Worm (Caenorhabditis elegans) whole organism, L2 larva: Measurements from ENCODE around the gene tap-1.

ENCODE experiments used
- C34F6.9 ChIP-seq: fragments of 150-350 bp; optimal IDR thresholded peaks from 2 replicates; lab custom pipeline; 2014; ENCODE audit warnings: missing biosample characterization, missing genetic modification characterization
- F13H6.1 ChIP-seq: sonication (generic microtip); optimal IDR thresholded peaks from 2 replicates; lab custom pipeline; 2016; ENCODE audit warnings: missing genetic modification characterization, missing compliant biosample characterization
- Y55F3AM.14 ChIP-seq: fragments of 200-800 bp; sonication (Bioruptor generic); optimal IDR thresholded peaks from 2 replicates; lab custom pipeline; 2018; ENCODE audit warnings: mild to moderate bottlenecking, missing genetic modification characterization, missing compliant biosample characterization
- ZK546.5 ChIP-seq: sonication (generic microtip); optimal IDR thresholded peaks from 2 replicates; lab custom pipeline; 2017; ENCODE audit warnings: missing biosample characterization, missing genetic modification characterization
- ama-1 ChIP-seq: fragments of 150-350 bp; optimal IDR thresholded peaks from 2 replicates; lab custom pipeline; 2018; ENCODE audit warnings: inconsistent platforms
- blmp-1 ChIP-seq: sonication (generic microtip); optimal IDR thresholded peaks from 2 replicates; lab custom pipeline; 2017; ENCODE audit warnings: missing genetic modification characterization, mild to moderate bottlenecking, missing compliant biosample characterization, antibody characterized with exemption, moderate library complexity; ENCODE audit not compliant: insufficient read depth
- ceh-16 ChIP-seq: fragments of 150-350 bp; optimal IDR thresholded peaks from 2 replicates; lab custom pipeline; 2014; ENCODE audit warnings: missing biosample characterization, missing genetic modification characterization
- crh-2 ChIP-seq: sonication (generic microtip); optimal IDR thresholded peaks from 2 replicates; lab custom pipeline; 2017; ENCODE audit warnings: missing biosample characterization, missing genetic modification characterization
- dmd-4 ChIP-seq: sonication (generic microtip); optimal IDR thresholded peaks from 2 replicates; lab custom pipeline; 2017; ENCODE audit warnings: missing biosample characterization, missing genetic modification characterization
- egl-27 ChIP-seq: sonication (generic microtip); optimal IDR thresholded peaks from 3 replicates; lab custom pipeline; 2017; ENCODE audit warnings: missing biosample characterization, missing genetic modification reagents, missing genetic modification characterization
- elt-1 ChIP-seq: fragments of 150-350 bp; optimal IDR thresholded peaks from 2 replicates; lab custom pipeline; 2014; ENCODE audit warnings: missing biosample characterization, missing genetic modification characterization
- elt-3 ChIP-seq: sonication (generic microtip); optimal IDR thresholded peaks from 2 replicates; lab custom pipeline; 2017; ENCODE audit warnings: missing biosample characterization, missing genetic modification characterization
- fos-1 ChIP-seq: fragments of 150-350 bp; optimal IDR thresholded peaks from 2 replicates; lab custom pipeline; 2014; ENCODE audit warnings: missing biosample characterization, missing genetic modification characterization
- gmeb-1 ChIP-seq: fragments of 150-350 bp; optimal IDR thresholded peaks from 2 replicates; lab custom pipeline; 2014; ENCODE audit warnings: missing biosample characterization, missing genetic modification characterization
- lin-11 ChIP-seq: fragments of 150-350 bp; sonication (generic microtip); optimal IDR thresholded peaks from 2 replicates; lab custom pipeline; 2014; ENCODE audit warnings: missing biosample characterization, missing genetic modification characterization, inconsistent platforms, mixed read lengths
- lin-13 ChIP-seq: fragments of 150-350 bp; optimal IDR thresholded peaks from 2 replicates; lab custom pipeline; 2014; ENCODE audit warnings: missing biosample characterization, missing genetic modification reagents, missing genetic modification characterization
- lin-39 ChIP-seq: fragments of 150-350 bp; optimal IDR thresholded peaks from 2 replicates; lab custom pipeline; 2014; ENCODE audit warnings: missing biosample characterization, missing genetic modification reagents, missing genetic modification characterization
- lsy-2 ChIP-seq, 2 experiments: fragments of 150-350 bp in 1 of 2; sonication (generic microtip) in 1 of 2; optimal IDR thresholded peaks; 2 replicates each; lab custom pipeline; 2014 to 2017; ENCODE audit warnings: missing biosample characterization in 2 of 2, missing genetic modification characterization in 2 of 2
- mdl-1 ChIP-seq, 2 experiments: fragments of 150-350 bp in 1 of 2; sonication (generic microtip) in 1 of 2; optimal IDR thresholded peaks; 2 replicates each; lab custom pipeline; 2017; ENCODE audit warnings: missing biosample characterization in 2 of 2, missing genetic modification characterization in 2 of 2
- nhr-10 ChIP-seq: sonication (generic microtip); optimal IDR thresholded peaks from 2 replicates; lab custom pipeline; 2017; ENCODE audit warnings: missing biosample characterization, missing genetic modification characterization
- nhr-11 ChIP-seq: fragments of 150-350 bp; optimal IDR thresholded peaks from 2 replicates; lab custom pipeline; 2014; ENCODE audit warnings: missing biosample characterization, missing genetic modification characterization
- nhr-12 ChIP-seq: fragments of 150-350 bp; optimal IDR thresholded peaks from 2 replicates; lab custom pipeline; 2014; ENCODE audit warnings: missing biosample characterization, missing genetic modification characterization
- nhr-129 ChIP-seq: fragments of 150-350 bp; optimal IDR thresholded peaks from 2 replicates; lab custom pipeline; 2014; ENCODE audit warnings: missing biosample characterization, missing genetic modification characterization
- nhr-21 ChIP-seq: fragments of 150-350 bp; optimal IDR thresholded peaks from 2 replicates; lab custom pipeline; 2014; ENCODE audit warnings: missing biosample characterization, missing genetic modification characterization
- nhr-23 ChIP-seq: fragments of 150-350 bp; optimal IDR thresholded peaks from 2 replicates; lab custom pipeline; 2014; ENCODE audit warnings: missing biosample characterization, missing genetic modification reagents, missing genetic modification characterization
- nhr-237 ChIP-seq: fragments of 150-350 bp; optimal IDR thresholded peaks from 2 replicates; lab custom pipeline; 2014; ENCODE audit warnings: missing biosample characterization, missing genetic modification characterization
- nhr-25 ChIP-seq: fragments of 150-350 bp; sonication (generic microtip); optimal IDR thresholded peaks from 3 replicates; lab custom pipeline; 2014; ENCODE audit warnings: missing biosample characterization, missing genetic modification characterization
- nhr-6 ChIP-seq: fragments of 150-350 bp; optimal IDR thresholded peaks from 2 replicates; lab custom pipeline; 2014; ENCODE audit warnings: missing biosample characterization, missing genetic modification characterization
- sem-4 ChIP-seq: fragments of 150-350 bp; optimal IDR thresholded peaks from 2 replicates; lab custom pipeline; 2014; ENCODE audit warnings: missing biosample characterization, missing genetic modification reagents, missing genetic modification characterization
- sma-3 ChIP-seq: sonication (generic microtip); optimal IDR thresholded peaks from 2 replicates; lab custom pipeline; 2016; ENCODE audit warnings: missing genetic modification reagents, missing genetic modification characterization, missing compliant biosample characterization
- sma-9 ChIP-seq, 2 experiments: fragments of 150-350 bp in 1 of 2; sonication (generic microtip) in 1 of 2; optimal IDR thresholded peaks; 2 replicates each; lab custom pipeline; 2014 to 2016; ENCODE audit warnings: missing genetic modification characterization in 2 of 2, mild to moderate bottlenecking in 1 of 2, missing biosample characterization in 1 of 2, missing compliant biosample characterization in 1 of 2, missing genetic modification reagents in 1 of 2, moderate library complexity in 1 of 2
- unc-39 ChIP-seq: fragments of 150-350 bp; optimal IDR thresholded peaks from 2 replicates; lab custom pipeline; 2014; ENCODE audit warnings: missing biosample characterization, missing genetic modification characterization
- unc-55 ChIP-seq: fragments of 150-350 bp; sonication (generic microtip); optimal IDR thresholded peaks from 3 replicates; lab custom pipeline; 2014; ENCODE audit warnings: missing biosample characterization, missing genetic modification reagents, missing genetic modification characterization
- zag-1 ChIP-seq: fragments of 150-350 bp; optimal IDR thresholded peaks from 2 replicates; lab custom pipeline; 2014; ENCODE audit warnings: missing biosample characterization, missing genetic modification characterization
- ztf-1 ChIP-seq: fragments of 200-800 bp; sonication (Bioruptor generic); conservative IDR thresholded peaks from 2 replicates; pipeline ENCODE4 v1.3.6; 2022; ENCODE audit warnings: missing genetic modification characterization, missing compliant biosample characterization
- ztf-4 ChIP-seq: fragments of 150-350 bp; optimal IDR thresholded peaks from 2 replicates; lab custom pipeline; 2014; ENCODE audit warnings: missing biosample characterization, missing genetic modification characterization

Gene tap-1

ce11 chrX:14562286-14563086 is 26.9 kb upstream of the tap-1 start:
- TF ChIP-seq nhr-25 (tag; lab: Kevin White, UChicago) (peak; percentile 37), ZK546.5 (tag; lab: Kevin White, UChicago) (no peak), sma-3 (GFP tag; lab: Kevin White, UChicago) (no peak), sem-4 (tag; lab: Kevin White, UChicago) (peak; percentile 58), nhr-21 (tag; lab: Kevin White, UChicago) (peak; percentile 87), zag-1 (peak; percentile 52), gmeb-1 (tag; lab: Kevin White, UChicago) (no peak), C34F6.9 (tag; lab: Kevin White, UChicago) (peak; percentile 58), nhr-129 (tag; lab: Kevin White, UChicago) (peak; percentile 47), ztf-4 (tag; lab: Kevin White, UChicago) (peak; percentile 70), nhr-12 (tag; lab: Kevin White, UChicago) (no peak), fos-1 (tag; lab: Kevin White, UChicago) (peak; percentile 6), elt-3 (tag; lab: Kevin White, UChicago) (peak; percentile 45), dmd-4 (tag; lab: Kevin White, UChicago) (peak; percentile 69), blmp-1 (tag; lab: Kevin White, UChicago) (peak; percentile 59), lsy-2 (tag; optimal IDR thresholded peaks at IDR 0.05; lab: Kevin White, UChicago) (peak in 1 of 2 experiments; percentile 78), crh-2 (tag; lab: Kevin White, UChicago) (peak; percentile 74), elt-1 (tag; lab: Kevin White, UChicago) (no peak), sma-9 (GFP tag; optimal IDR thresholded peaks at IDR 0.05; lab: Kevin White, UChicago) (peak; percentile 95), sma-9 (tag; optimal IDR thresholded peaks at IDR 0.05; lab: Kevin White, UChicago) (no peak), lin-13 (GFP tag; lab: Kevin White, UChicago) (peak; percentile 68), ama-1 (lab: Kevin White, UChicago) (no peak), lin-11 (tag; lab: Kevin White, UChicago) (peak; percentile 2), mdl-1 (tag; optimal IDR thresholded peaks at IDR 0.05; lab: Kevin White, UChicago) (peak in 1 of 2 experiments; percentile 24), nhr-6 (tag; lab: Kevin White, UChicago) (peak; percentile 82), nhr-10 (tag; lab: Kevin White, UChicago) (no peak), unc-55 (GFP tag; lab: Kevin White, UChicago) (peak; percentile 55)
- TF ChIP-seq, all 48 proteins: peak for 19

- TF ChIP-seq nhr-10 (tag; lab: Kevin White, UChicago) (no peak), sma-9 (GFP tag; optimal IDR thresholded peaks at IDR 0.05; lab: Kevin White, UChicago) (peak; percentile 54), sma-9 (tag; optimal IDR thresholded peaks at IDR 0.05; lab: Kevin White, UChicago) (no peak), lsy-2 (tag; optimal IDR thresholded peaks at IDR 0.05; lab: Kevin White, UChicago) (no peak)
Measured at ce11 chrX:14563818-14564217, 25.6 kb upstream of the tap-1 start.

ce11 chrX:14565245-14565644 is 24.2 kb upstream of the tap-1 start:
- no peak for TF ChIP-seq egl-27
- TF ChIP-seq blmp-1 (tag; lab: Kevin White, UChicago), result no peak
- peak; percentile 32 for TF ChIP-seq sma-9 (GFP tag; optimal IDR thresholded peaks at IDR 0.05; lab: Kevin White, UChicago)
- no peak for TF ChIP-seq sma-9 (tag; optimal IDR thresholded peaks at IDR 0.05; lab: Kevin White, UChicago)
- no peak for TF ChIP-seq elt-1 (tag; lab: Kevin White, UChicago)
- TF ChIP-seq, all 48 proteins: peak for 1

- no peak for TF ChIP-seq nhr-25 (tag; lab: Kevin White, UChicago)
- no peak for TF ChIP-seq ztf-1
- no peak for TF ChIP-seq nhr-237
- TF ChIP-seq sma-9 (GFP tag; optimal IDR thresholded peaks at IDR 0.05; lab: Kevin White, UChicago), result peak; percentile 71
- no peak for TF ChIP-seq sma-9 (tag; optimal IDR thresholded peaks at IDR 0.05; lab: Kevin White, UChicago)
- TF ChIP-seq unc-39 (tag; lab: Kevin White, UChicago), result no peak
- peak; percentile 24 for TF ChIP-seq F13H6.1 (tag; lab: Kevin White, UChicago)
- no peak for TF ChIP-seq lin-13 (GFP tag; lab: Kevin White, UChicago)
- no peak for TF ChIP-seq ama-1 (lab: Kevin White, UChicago)
- no peak for TF ChIP-seq elt-3 (tag; lab: Kevin White, UChicago)
- no peak for TF ChIP-seq nhr-23 (tag; lab: Kevin White, UChicago)
- TF ChIP-seq dmd-4 (tag; lab: Kevin White, UChicago), result no peak
- TF ChIP-seq lin-39 (tag; lab: Kevin White, UChicago), result no peak
- peak; percentile 35 for TF ChIP-seq sem-4 (tag; lab: Kevin White, UChicago)
- no peak for TF ChIP-seq ceh-16 (tag; lab: Kevin White, UChicago)
- no peak for TF ChIP-seq nhr-11
- no peak for TF ChIP-seq lin-11 (tag; lab: Kevin White, UChicago)
- peak; percentile 8 for TF ChIP-seq nhr-6 (tag; lab: Kevin White, UChicago)
- TF ChIP-seq gmeb-1 (tag; lab: Kevin White, UChicago), result no peak
- TF ChIP-seq zag-1, result no peak
- TF ChIP-seq nhr-129 (tag; lab: Kevin White, UChicago), result peak; percentile 5
- no peak for TF ChIP-seq Y55F3AM.14 (GFP tag; lab: Kevin White, UChicago)
- no peak for TF ChIP-seq elt-1 (tag; lab: Kevin White, UChicago)
Measured at ce11 chrX:14566047-14566446, 23.4 kb upstream of the tap-1 start.
